Fruit fly (Drosophila melanogaster) whole organism, pupa: ENCODE results near the gene hng3.

Experiments used
- CG4496 ChIP-seq: fragments of 200-800 bp; sonication (Bioruptor generic); IDR thresholded peaks from 3 replicates; pipeline ENCODE4 v1.3.6; 2022; ENCODE audit warnings: missing biosample characterization, missing genetic modification characterization
- EcR ChIP-seq: fragments of 200-800 bp; sonication (Bioruptor generic); optimal IDR thresholded peaks from 3 replicates; lab custom pipeline; 2019; ENCODE audit warnings: missing biosample characterization, missing genetic modification characterization, mild to moderate bottlenecking, moderate library complexity, missing genetic modification reagents

DNA sequence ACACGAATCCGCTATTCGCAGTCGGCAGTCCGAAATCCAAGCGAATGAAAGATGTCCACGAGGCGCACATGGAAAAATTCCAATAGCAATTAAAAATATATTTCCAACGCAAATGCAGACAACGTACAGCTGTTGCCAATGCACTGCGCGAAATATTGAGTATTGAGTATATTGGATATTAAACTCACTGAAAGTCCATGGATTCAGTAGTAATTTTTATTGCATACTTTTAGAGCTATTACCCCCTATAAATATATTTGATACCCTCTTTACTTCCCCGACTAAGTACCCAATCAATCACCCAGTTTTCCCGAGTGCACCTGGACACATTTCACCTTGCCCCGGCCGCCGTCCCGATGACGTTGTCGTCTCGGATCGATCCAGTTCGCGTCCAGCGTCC lies 13.6 kb downstream of the hng3 start:
- TF ChIP-seq EcR (GFP tag; lab: Kevin White, UChicago) (no peak), CG4496 (peak; percentile 80)
